Worm (Caenorhabditis elegans) whole organism, L4 larva: Measurements from ENCODE around the gene K02F3.12.
A peak's percentile ranks its signal among the peaks of the same experiment; 100 is the strongest.

ENCODE experiments used
- F10B5.3 ChIP-seq: sonication (generic microtip); optimal IDR thresholded peaks from 2 replicates; lab custom pipeline; 2016; ENCODE audit warnings: mild to moderate bottlenecking, missing genetic modification characterization, missing compliant biosample characterization
- F26F4.8 ChIP-seq: fragments of 200-800 bp; sonication (Bioruptor generic); conservative IDR thresholded peaks from 2 replicates; pipeline ENCODE4 v1.3.6; 2022; ENCODE audit warnings: missing genetic modification characterization, missing compliant biosample characterization
- T20F7.1 ChIP-seq: fragments of 200-800 bp; sonication (Bioruptor generic); optimal IDR thresholded peaks from 2 replicates; lab custom pipeline; 2018; ENCODE audit warnings: mild to moderate bottlenecking, missing genetic modification characterization, missing compliant biosample characterization
- Y105C5A.15 ChIP-seq: fragments of 200-800 bp; sonication (Bioruptor generic); IDR thresholded peaks from 2 replicates; pipeline ENCODE4 v1.3.6; 2022; ENCODE audit warnings: missing genetic modification characterization, missing compliant biosample characterization
- Y48G9A.11 ChIP-seq: fragments of 200-800 bp; sonication (Bioruptor generic); IDR thresholded peaks from 2 replicates; pipeline ENCODE4 v1.3.6; 2022; ENCODE audit warnings: missing genetic modification reagents, missing genetic modification characterization, missing compliant biosample characterization
- Y5F2A.4 ChIP-seq: fragments of 200-800 bp; sonication (Bioruptor generic); optimal IDR thresholded peaks from 2 replicates; lab custom pipeline; 2018; ENCODE audit warnings: mild to moderate bottlenecking, missing genetic modification characterization, missing compliant biosample characterization
- arid-1 ChIP-seq: fragments of 200-800 bp; sonication (Bioruptor generic); conservative IDR thresholded peaks from 2 replicates; pipeline ENCODE4 v1.3.6; 2022; ENCODE audit warnings: missing genetic modification reagents, missing genetic modification characterization, missing compliant biosample characterization
- ceh-20 ChIP-seq: fragments of 200-800 bp; sonication (Bioruptor generic); IDR thresholded peaks from 2 replicates; pipeline ENCODE4 v1.3.6; 2022; ENCODE audit warnings: missing genetic modification reagents, missing genetic modification characterization, missing compliant biosample characterization
- daf-16 ChIP-seq, 3 experiments: sonication (generic microtip); optimal IDR thresholded peaks; 2 replicates each; lab custom pipeline; 2016 to 2017; ENCODE audit warnings: missing genetic modification characterization in 3 of 3, missing genetic modification reagents in 3 of 3, mild to moderate bottlenecking in 2 of 3, missing compliant biosample characterization in 2 of 3, missing biosample characterization in 1 of 3, moderate library complexity in 1 of 3
- daf-8 ChIP-seq: fragments of 200-800 bp; sonication (Bioruptor generic); IDR thresholded peaks from 2 replicates; pipeline ENCODE4 v1.3.6; 2022; ENCODE audit warnings: missing genetic modification characterization, missing compliant biosample characterization
- dmd-6 ChIP-seq: fragments of 200-800 bp; sonication (Bioruptor generic); IDR thresholded peaks from 2 replicates; pipeline ENCODE4 v1.3.6; 2022; ENCODE audit warnings: missing genetic modification reagents, missing genetic modification characterization, missing compliant biosample characterization
- duxl-1 ChIP-seq: sonication (generic microtip); optimal IDR thresholded peaks from 2 replicates; lab custom pipeline; 2016; ENCODE audit warnings: mild to moderate bottlenecking, missing genetic modification characterization, moderate library complexity, missing compliant biosample characterization; ENCODE audit not compliant: poor library complexity
- dve-1 ChIP-seq: sonication (generic microtip); optimal IDR thresholded peaks from 2 replicates; lab custom pipeline; 2017; ENCODE audit warnings: antibody characterized with exemption, mild to moderate bottlenecking, missing genetic modification characterization, missing compliant biosample characterization; ENCODE audit not compliant: insufficient read depth
- fos-1 ChIP-seq: fragments of 150-350 bp; optimal IDR thresholded peaks from 2 replicates; lab custom pipeline; 2014; ENCODE audit warnings: missing biosample characterization, missing genetic modification characterization
- gei-8 ChIP-seq: fragments of 200-800 bp; sonication (Bioruptor generic); optimal IDR thresholded peaks from 2 replicates; lab custom pipeline; 2018; ENCODE audit warnings: mild to moderate bottlenecking, missing genetic modification characterization, missing compliant biosample characterization
- hif-1 ChIP-seq, 2 experiments: sonication (generic microtip); optimal IDR thresholded peaks; 2 replicates each; lab custom pipeline; 2016 to 2017; ENCODE audit warnings: missing compliant biosample characterization in 2 of 2, missing genetic modification characterization in 2 of 2, missing genetic modification reagents in 2 of 2, missing genotype in 2 of 2, mild to moderate bottlenecking in 1 of 2
- hlh-11 ChIP-seq: fragments of 200-800 bp; sonication (Bioruptor generic); optimal IDR thresholded peaks from 2 replicates; lab custom pipeline; 2018; ENCODE audit warnings: mild to moderate bottlenecking, missing genetic modification characterization, missing compliant biosample characterization
- hlh-30 ChIP-seq: sonication (generic microtip); optimal IDR thresholded peaks from 2 replicates; lab custom pipeline; 2017; ENCODE audit warnings: antibody characterized with exemption, mild to moderate bottlenecking, missing genetic modification characterization, missing compliant biosample characterization; ENCODE audit not compliant: insufficient read depth
- lin-1 ChIP-seq: fragments of 200-800 bp; sonication (Bioruptor generic); IDR thresholded peaks from 2 replicates; pipeline ENCODE4 v1.3.6; 2022; ENCODE audit warnings: missing genetic modification reagents, missing genetic modification characterization, missing compliant biosample characterization
- lin-38 ChIP-seq: fragments of 200-800 bp; sonication (Bioruptor generic); IDR thresholded peaks from 2 replicates; pipeline ENCODE4 v1.3.6; 2022; ENCODE audit warnings: missing genetic modification reagents, missing genetic modification characterization, missing compliant biosample characterization
- lin-39 ChIP-seq: fragments of 150-350 bp; optimal IDR thresholded peaks from 2 replicates; lab custom pipeline; 2014; ENCODE audit warnings: missing biosample characterization, missing genetic modification reagents, missing genetic modification characterization
- lsy-2 ChIP-seq, 2 experiments: fragments of 150-350 bp in 1 of 2; sonication (generic microtip) in 1 of 2; optimal IDR thresholded peaks; 2 replicates each; lab custom pipeline; 2014 to 2017; ENCODE audit warnings: missing biosample characterization in 2 of 2, missing genetic modification characterization in 2 of 2
- mdt-29 ChIP-seq: fragments of 200-800 bp; sonication (Bioruptor generic); IDR thresholded peaks from 2 replicates; pipeline ENCODE4 v1.3.6; 2022; ENCODE audit warnings: missing genetic modification reagents, missing genetic modification characterization, missing compliant biosample characterization
- mxl-3 ChIP-seq: fragments of 200-800 bp; sonication (Bioruptor generic); optimal IDR thresholded peaks from 2 replicates; lab custom pipeline; 2018; ENCODE audit warnings: mild to moderate bottlenecking, missing genetic modification characterization, missing compliant biosample characterization
- nhr-10 ChIP-seq: fragments of 150-350 bp; optimal IDR thresholded peaks from 2 replicates; lab custom pipeline; 2014; ENCODE audit warnings: missing biosample characterization, missing genetic modification characterization
- nhr-28 ChIP-seq: fragments of 150-350 bp; optimal IDR thresholded peaks from 2 replicates; lab custom pipeline; 2014; ENCODE audit warnings: missing biosample characterization, missing genetic modification characterization
- nhr-77 ChIP-seq: fragments of 150-350 bp; optimal IDR thresholded peaks from 2 replicates; lab custom pipeline; 2014; ENCODE audit warnings: missing biosample characterization, missing genetic modification characterization
- php-3 ChIP-seq: fragments of 200-800 bp; sonication (Bioruptor generic); IDR thresholded peaks from 2 replicates; pipeline ENCODE4 v1.3.6; 2022; ENCODE audit warnings: missing genetic modification reagents, missing genetic modification characterization, missing compliant biosample characterization
- pqm-1 ChIP-seq: sonication (generic microtip); optimal IDR thresholded peaks from 2 replicates; lab custom pipeline; 2017; ENCODE audit warnings: missing biosample characterization, missing genetic modification characterization
- saeg-2 ChIP-seq: fragments of 200-800 bp; sonication (Bioruptor generic); IDR thresholded peaks from 2 replicates; pipeline ENCODE4 v1.3.6; 2022; ENCODE audit warnings: missing genetic modification reagents, missing genetic modification characterization, missing compliant biosample characterization
- set-16 ChIP-seq: fragments of 200-800 bp; sonication (Bioruptor generic); IDR thresholded peaks from 2 replicates; pipeline ENCODE4 v1.3.6; 2022; ENCODE audit warnings: missing genetic modification reagents, missing genetic modification characterization, missing compliant biosample characterization
- snpc-1.2 ChIP-seq: fragments of 200-800 bp; sonication (Bioruptor generic); IDR thresholded peaks from 2 replicates; pipeline ENCODE4 v1.3.6; 2022; ENCODE audit warnings: missing genetic modification reagents, missing genetic modification characterization, missing compliant biosample characterization
- unc-62 ChIP-seq, 3 experiments: fragments of 150-350 bp in 1 of 3; sonication (generic microtip); optimal IDR thresholded peaks in 2 of 3; peaks in 1 of 3; 1 replicate in 1 of 3; 2 replicates in 2 of 3; lab custom pipeline; 2014 to 2017; ENCODE audit warnings: missing biosample characterization in 3 of 3, missing genetic modification characterization in 3 of 3, missing genetic modification reagents in 3 of 3, missing genotype in 1 of 3
- zfp-2 ChIP-seq: sonication (generic microtip); optimal IDR thresholded peaks from 2 replicates; lab custom pipeline; 2016; ENCODE audit warnings: mild to moderate bottlenecking, missing genetic modification characterization, missing compliant biosample characterization
- ztf-11 ChIP-seq: fragments of 150-350 bp; optimal IDR thresholded peaks from 2 replicates; lab custom pipeline; 2014; ENCODE audit warnings: missing biosample characterization, missing genetic modification characterization
- ztf-7 ChIP-seq: fragments of 150-350 bp; optimal IDR thresholded peaks from 2 replicates; lab custom pipeline; 2014; ENCODE audit warnings: missing biosample characterization, missing genetic modification characterization

The K02F3.12 gene

DNA sequence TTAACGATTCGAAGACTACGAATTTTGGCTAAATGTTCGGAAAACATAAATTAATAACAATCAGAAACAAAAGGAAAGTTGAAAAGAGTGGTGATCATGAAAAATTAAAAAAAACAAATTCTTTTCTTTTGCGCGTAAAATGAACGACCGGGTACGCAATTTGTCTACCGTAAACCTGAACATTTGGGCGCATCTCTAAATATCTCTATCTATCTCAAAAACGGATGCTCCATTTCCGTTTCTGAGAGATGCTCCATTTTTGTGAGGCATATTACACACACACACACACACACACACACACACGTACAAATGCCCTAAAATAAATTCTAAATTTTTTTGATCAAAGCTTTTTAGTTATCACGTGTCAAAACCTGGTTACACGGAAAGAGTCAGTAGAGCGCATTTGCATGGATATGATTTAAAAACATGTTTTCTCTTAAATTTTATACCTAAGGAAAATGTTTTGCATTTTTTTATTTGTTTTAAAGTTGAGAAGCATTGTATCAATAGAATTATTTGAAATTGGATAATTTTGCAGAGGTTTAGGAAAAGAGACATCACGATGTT lies 32.7 kb downstream of the K02F3.12 start:
- TF ChIP-seq lin-38 (GFP tag; lab: Robert Waterston, UW) (peak; percentile 44), lin-1 (GFP tag; lab: Robert Waterston, UW) (no peak), hlh-30 (tag; lab: Kevin White, UChicago) (peak; percentile 50), lsy-2 (tag; optimal IDR thresholded peaks at IDR 0.05; lab: Kevin White, UChicago) (peak in 1 of 2 experiments; percentile 52), unc-62 (GFP tag; optimal IDR thresholded peaks at IDR 0.05 in 1 of 2; lab: Kevin White, UChicago) (no peak), unc-62 (tag; optimal IDR thresholded peaks at IDR 0.05; lab: Kevin White, UChicago) (no peak), T20F7.1 (GFP tag; lab: Kevin White, UChicago) (peak; percentile 23), daf-16 (GFP tag; optimal IDR thresholded peaks at IDR 0.05; lab: Kevin White, UChicago) (no peak), daf-16 (tag; optimal IDR thresholded peaks at IDR 0.05; lab: Kevin White, UChicago) (peak; percentile 26), hif-1 (tag; optimal IDR thresholded peaks at IDR 0.05; lab: Kevin White, UChicago) (no peak)

DNA sequence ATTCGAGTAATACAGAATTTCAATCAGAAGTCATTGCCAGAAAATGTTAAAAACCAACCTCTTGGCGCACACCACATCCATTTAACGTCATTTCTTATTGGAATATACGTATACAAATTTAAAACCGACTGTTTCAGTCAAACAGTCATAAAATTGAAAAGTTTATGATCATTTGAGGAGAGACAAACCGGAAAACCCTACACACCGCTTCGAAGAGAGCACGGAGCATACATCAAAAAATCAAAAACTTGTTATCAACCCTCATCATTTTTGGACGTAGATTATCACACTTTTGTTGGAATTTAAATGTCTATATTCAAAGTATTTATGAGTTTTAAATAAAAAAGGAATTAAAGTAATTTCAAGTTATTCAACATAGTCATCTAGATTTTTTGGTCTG lies 34.7 kb downstream of the K02F3.12 start, which contains the start of gene T24C4.10:
Gene T24C4.10, minus strand, starts transcription at position 230 of the 400 bp plus-strand sequence.
- TF ChIP-seq ztf-7 (tag; lab: Kevin White, UChicago) = no peak
- no peak for TF ChIP-seq lin-38 (GFP tag; lab: Robert Waterston, UW)
- TF ChIP-seq Y48G9A.11 (GFP tag; lab: Robert Waterston, UW) = no peak
- peak; percentile 36 for TF ChIP-seq dve-1
- TF ChIP-seq daf-16 (GFP tag; optimal IDR thresholded peaks at IDR 0.05; lab: Kevin White, UChicago) = no peak
- peak; percentile 45 for TF ChIP-seq daf-16 (tag; optimal IDR thresholded peaks at IDR 0.05; lab: Kevin White, UChicago)
- peak; percentile 35 for TF ChIP-seq hlh-11 (tag; lab: Kevin White, UChicago)
- TF ChIP-seq nhr-77 (tag; lab: Kevin White, UChicago) = peak; percentile 36
- no peak for TF ChIP-seq lin-39 (tag; lab: Kevin White, UChicago)
- no peak for TF ChIP-seq duxl-1
- TF ChIP-seq nhr-28 = peak; percentile 45
- TF ChIP-seq zfp-2 = no peak
- peak; percentile 45; the same call in 1 of the 2 replicates for TF ChIP-seq dmd-6 (GFP tag; lab: Robert Waterston, UW)
- peak; percentile 87 for TF ChIP-seq pqm-1 (tag; lab: Kevin White, UChicago)
- peak; percentile 61; the same call in 1 of the 2 replicates for TF ChIP-seq php-3 (GFP tag; lab: Robert Waterston, UW)
- no peak for TF ChIP-seq fos-1

DNA sequence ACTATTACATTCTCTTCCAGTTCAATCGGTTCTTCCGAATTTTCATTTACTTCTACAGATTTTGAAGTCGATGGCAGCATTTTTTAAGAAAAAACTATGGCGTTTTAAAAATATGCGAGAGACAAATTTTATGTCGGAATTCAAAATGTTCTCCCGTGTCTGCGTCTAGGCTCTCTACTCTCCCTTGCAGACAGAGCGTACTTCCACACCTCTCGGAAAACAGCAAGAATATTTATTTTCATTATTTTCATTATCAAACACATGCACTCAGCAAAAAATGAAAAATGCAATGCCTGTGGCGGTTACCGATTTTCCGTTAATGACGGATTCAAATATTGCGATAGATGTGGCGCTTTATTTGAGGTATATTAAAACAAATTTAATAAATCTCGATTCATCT lies 39.2 kb downstream of the K02F3.12 start, which contains the start of the genes ztf-18 and F23H11.2:
Gene ztf-18, minus strand, starts transcription at position 188 of the 400 bp plus-strand sequence.
Gene F23H11.2, plus strand, starts transcription at position 223 of the 400 bp plus-strand sequence.
- no peak for TF ChIP-seq nhr-10 (tag; lab: Kevin White, UChicago)
- no peak for TF ChIP-seq F10B5.3 (tag; lab: Kevin White, UChicago)
- no peak for TF ChIP-seq daf-16 (GFP tag; optimal IDR thresholded peaks at IDR 0.05; lab: Kevin White, UChicago)
- peak; percentile 13 for TF ChIP-seq daf-16 (tag; optimal IDR thresholded peaks at IDR 0.05; lab: Kevin White, UChicago)

DNA sequence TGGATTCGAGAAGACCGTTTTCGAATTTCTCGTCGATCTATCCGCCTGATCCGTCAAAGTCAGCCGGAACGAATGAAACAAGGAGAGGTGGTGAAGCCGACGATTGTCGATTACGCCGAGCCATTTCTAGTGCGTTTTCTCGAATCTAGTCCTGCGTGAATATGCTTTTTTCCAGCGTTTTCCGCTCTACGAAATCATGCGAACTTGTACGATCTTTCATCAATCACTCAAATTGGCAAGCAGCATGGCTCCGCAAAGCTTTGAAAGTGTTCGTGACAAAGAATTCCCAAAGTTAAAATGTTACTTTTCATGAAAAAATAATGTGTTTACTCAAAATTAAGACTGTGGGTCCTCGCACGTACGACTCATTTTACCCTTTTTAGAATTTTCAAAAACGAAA lies 40.5 kb downstream of the K02F3.12 start:
- TF ChIP-seq snpc-1.2 (GFP tag; lab: Robert Waterston, UW) = no peak
- TF ChIP-seq gei-8 (GFP tag; lab: Kevin White, UChicago) = no peak
- no peak for TF ChIP-seq ceh-20
- TF ChIP-seq ztf-11 = no peak
- no peak for TF ChIP-seq saeg-2 (GFP tag; lab: Robert Waterston, UW)
- no peak for TF ChIP-seq Y5F2A.4 (GFP tag; lab: Kevin White, UChicago)
- peak in 1 of 2 experiments; percentile 98 for TF ChIP-seq unc-62 (GFP tag; optimal IDR thresholded peaks at IDR 0.05 in 1 of 2; lab: Kevin White, UChicago)
- no peak for TF ChIP-seq unc-62 (tag; optimal IDR thresholded peaks at IDR 0.05; lab: Kevin White, UChicago)
- no peak for TF ChIP-seq Y48G9A.11 (GFP tag; lab: Robert Waterston, UW)

DNA sequence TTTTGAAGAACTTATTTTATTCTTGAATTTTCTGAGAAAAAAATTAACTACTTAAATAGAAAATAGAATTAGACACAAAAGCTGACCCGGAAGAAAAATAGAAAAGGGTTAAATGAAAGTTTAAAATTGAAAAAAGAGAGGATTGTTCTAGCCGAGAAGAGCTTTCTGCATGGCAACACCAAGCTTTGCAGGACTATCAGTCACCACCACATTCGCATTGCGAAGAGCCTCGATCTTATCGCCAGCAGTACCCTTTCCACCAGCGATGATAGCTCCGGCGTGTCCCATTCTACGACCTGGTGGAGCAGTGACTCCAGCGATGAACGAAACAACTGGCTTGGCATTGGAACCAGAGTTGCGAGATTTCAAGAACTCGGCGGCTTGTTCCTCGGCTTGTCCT lies 43.8 kb downstream of the K02F3.12 start:
- TF ChIP-seq daf-8 (no peak), set-16 (GFP tag; lab: Robert Waterston, UW) (peak; percentile 31; the same call in 1 of the 2 replicates), F26F4.8 (GFP tag; lab: Robert Waterston, UW) (0 out of 2 replicates have a peak, but pooled peaks have one; percentile 19), Y105C5A.15 (GFP tag; lab: Robert Waterston, UW) (0 out of 2 replicates have a peak, but pooled peaks have one; percentile 37), arid-1 (GFP tag; lab: Robert Waterston, UW) (0 out of 2 replicates have a peak, but pooled peaks have one; percentile 26), mdt-29 (GFP tag; lab: Robert Waterston, UW) (0 out of 2 replicates have a peak, but pooled peaks have one; percentile 14), lin-38 (GFP tag; lab: Robert Waterston, UW) (peak; percentile 61), mxl-3 (GFP tag; lab: Kevin White, UChicago) (no peak)
